Fruit fly (Drosophila melanogaster): Measurements from ENCODE around the gene CG10214.

DNA sequence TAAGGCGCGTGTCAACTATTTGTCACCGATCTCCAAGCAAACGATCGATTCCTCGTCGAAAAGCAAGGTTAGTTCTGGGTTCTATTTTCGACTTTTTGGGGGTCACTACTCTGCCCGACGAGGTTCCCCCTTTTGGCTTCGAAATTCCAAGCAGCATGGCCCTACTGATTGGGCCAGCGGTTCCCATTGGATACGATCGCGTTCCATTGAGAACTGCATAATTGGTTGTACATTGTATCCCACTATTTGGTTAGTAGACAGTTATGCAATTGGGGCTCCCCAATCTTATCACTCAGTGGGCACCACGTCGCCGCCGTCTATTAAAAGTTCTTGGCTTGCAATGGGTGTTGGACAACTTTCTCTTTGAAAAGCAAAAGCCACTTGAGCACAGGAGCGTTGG, 33.5 kb downstream of the CG10214 start:
- TF ChIP-seq psq (optimal IDR thresholded peaks at IDR 0.05) (no peak), pan (optimal IDR thresholded peaks at IDR 0.05) (no peak), EcR (GFP tag; optimal IDR thresholded peaks at IDR 0.05) (no peak)

Measured in whole organism.